Fruit fly (Drosophila melanogaster) whole organism, embryonic: ENCODE results near the gene RabX6.

Experiments used
- Atf3 ChIP-seq: fragments of 200-800 bp; sonication (Bioruptor generic); optimal IDR thresholded peaks from 3 replicates; lab custom pipeline; 2016; ENCODE audit warnings: missing biosample characterization, missing genetic modification characterization
- CG10274 ChIP-seq: fragments of 200-800 bp; sonication (Bioruptor generic); optimal IDR thresholded peaks from 3 replicates; lab custom pipeline; 2017; ENCODE audit warnings: missing biosample characterization, mild to moderate bottlenecking, missing genetic modification characterization
- CG10462 ChIP-seq: fragments of 200-800 bp; sonication (Bioruptor generic); optimal IDR thresholded peaks from 2 replicates; lab custom pipeline; 2016; ENCODE audit warnings: missing biosample characterization, missing genetic modification characterization
- CG10654 ChIP-seq: fragments of 200-800 bp; sonication (Bioruptor generic); optimal IDR thresholded peaks from 2 replicates; lab custom pipeline; 2016; ENCODE audit warnings: missing biosample characterization, missing genetic modification characterization
- CG10979 ChIP-seq: fragments of 200-800 bp; sonication (Bioruptor generic); optimal IDR thresholded peaks from 2 replicates; lab custom pipeline; 2018; ENCODE audit warnings: missing biosample characterization, mild to moderate bottlenecking, missing genetic modification characterization, moderate library complexity
- CG11093 ChIP-seq: fragments of 200-800 bp; sonication (Bioruptor generic); IDR thresholded peaks from 3 replicates; pipeline ENCODE4 v1.3.6; 2022; ENCODE audit warnings: missing biosample characterization, missing genetic modification characterization
- CG11398 ChIP-seq: fragments of 200-800 bp; sonication (Bioruptor generic); optimal IDR thresholded peaks from 2 replicates; lab custom pipeline; 2016; ENCODE audit warnings: missing biosample characterization, missing genetic modification characterization
- CG12155 ChIP-seq: fragments of 200-800 bp; sonication (Bioruptor generic); optimal IDR thresholded peaks from 3 replicates; lab custom pipeline; 2016; ENCODE audit warnings: missing biosample characterization, missing genetic modification characterization
- CG13775 ChIP-seq: fragments of 200-800 bp; sonication (Bioruptor generic); optimal IDR thresholded peaks from 3 replicates; lab custom pipeline; 2017; ENCODE audit warnings: missing biosample characterization, mild to moderate bottlenecking, missing genetic modification characterization
- CG15479 ChIP-seq: fragments of 200-800 bp; sonication (Bioruptor generic); optimal IDR thresholded peaks from 3 replicates; lab custom pipeline; 2019; ENCODE audit warnings: missing biosample characterization, mild to moderate bottlenecking, missing genetic modification characterization, moderate library complexity
- CG1792 ChIP-seq: fragments of 200-800 bp; sonication (Bioruptor generic); optimal IDR thresholded peaks from 2 replicates; lab custom pipeline; 2016; ENCODE audit warnings: missing biosample characterization, missing genetic modification characterization
- CG18476 ChIP-seq: fragments of 200-800 bp; sonication (Bioruptor generic); optimal IDR thresholded peaks from 2 replicates; lab custom pipeline; 2016; ENCODE audit warnings: missing biosample characterization, mild to moderate bottlenecking, missing genetic modification characterization
- CG2199 ChIP-seq: fragments of 200-800 bp; sonication (Bioruptor generic); IDR thresholded peaks from 3 replicates; pipeline ENCODE4 v1.3.6; 2022; ENCODE audit warnings: missing biosample characterization, missing genetic modification characterization
- CG4730 ChIP-seq: fragments of 200-800 bp; sonication (Bioruptor generic); IDR thresholded peaks from 2 replicates; pipeline ENCODE4 v1.3.6; 2022; ENCODE audit warnings: missing biosample characterization, missing genetic modification characterization
- CG6254 ChIP-seq: fragments of 200-800 bp; sonication (Bioruptor generic); optimal IDR thresholded peaks from 3 replicates; lab custom pipeline; 2017; ENCODE audit warnings: mild to moderate bottlenecking, missing biosample characterization, missing genetic modification reagents, missing genetic modification characterization
- CG7786 ChIP-seq: fragments of 200-800 bp; sonication (Bioruptor generic); optimal IDR thresholded peaks from 2 replicates; lab custom pipeline; 2016; ENCODE audit warnings: missing biosample characterization, missing genetic modification characterization
- CG7928 ChIP-seq: fragments of 200-800 bp; sonication (Bioruptor generic); optimal IDR thresholded peaks from 2 replicates; lab custom pipeline; 2017; ENCODE audit warnings: missing biosample characterization, mild to moderate bottlenecking, missing genetic modification characterization
- CG7963 ChIP-seq: fragments of 200-800 bp; sonication (Bioruptor generic); IDR thresholded peaks from 3 replicates; pipeline ENCODE4 v1.3.6; 2022; ENCODE audit warnings: missing biosample characterization, missing genetic modification characterization; ENCODE audit not compliant: partially characterized antibody
- CG8089 ChIP-seq: fragments of 200-800 bp; sonication (Bioruptor generic); optimal IDR thresholded peaks from 3 replicates; lab custom pipeline; 2016; ENCODE audit warnings: missing biosample characterization, missing genetic modification characterization
- CG8924 ChIP-seq: fragments of 200-800 bp; optimal IDR thresholded peaks from 3 replicates; lab custom pipeline; 2019; ENCODE audit warnings: missing biosample characterization, mild to moderate bottlenecking, missing genetic modification characterization, moderate library complexity
- CrebB ChIP-seq: fragments of 200-800 bp; sonication (Bioruptor generic); optimal IDR thresholded peaks from 3 replicates; lab custom pipeline; 2018; ENCODE audit warnings: missing biosample characterization, mild to moderate bottlenecking, missing genetic modification characterization
- Dip2 ChIP-seq: fragments of 200-800 bp; sonication (Bioruptor generic); IDR thresholded peaks from 2 replicates; pipeline ENCODE4 v1.3.6; 2022; ENCODE audit warnings: missing biosample characterization, missing genetic modification characterization
- Dll ChIP-seq: fragments of 200-800 bp; sonication (Bioruptor generic); IDR thresholded peaks from 4 replicates; pipeline ENCODE4 v1.3.6; 2022; ENCODE audit warnings: missing biosample characterization, missing genetic modification characterization; ENCODE audit not compliant: partially characterized antibody
- Dp ChIP-seq: fragments of 200-800 bp; sonication (Bioruptor generic); optimal IDR thresholded peaks from 2 replicates; lab custom pipeline; 2018; ENCODE audit warnings: missing biosample characterization, mild to moderate bottlenecking, missing genetic modification characterization, moderate library complexity
- Hmx ChIP-seq: fragments of 200-800 bp; sonication (Bioruptor generic); optimal IDR thresholded peaks from 2 replicates; lab custom pipeline; 2016; ENCODE audit warnings: missing biosample characterization, missing genetic modification characterization
- Hr78 ChIP-seq, 2 experiments: fragments of 200-800 bp in 1 of 2; fragments of >200 bp in 1 of 2; sonication (Bioruptor generic) in 1 of 2; optimal IDR thresholded peaks; 2 replicates each; lab custom pipeline; 2017 to 2019; ENCODE audit warnings: missing biosample characterization in 2 of 2, missing genetic modification characterization in 2 of 2, mild to moderate bottlenecking in 1 of 2, moderate library complexity in 1 of 2
- Lhr ChIP-seq: fragments of 200-800 bp; sonication (Bioruptor generic); optimal IDR thresholded peaks from 3 replicates; lab custom pipeline; 2017; ENCODE audit warnings: mild to moderate bottlenecking, missing biosample characterization, missing genetic modification reagents, missing genetic modification characterization
- PHDP ChIP-seq: fragments of 200-800 bp; sonication (Bioruptor generic); optimal IDR thresholded peaks from 3 replicates; lab custom pipeline; 2018; ENCODE audit warnings: missing biosample characterization, mild to moderate bottlenecking, missing genetic modification characterization, moderate library complexity
- Ptx1 ChIP-seq: fragments of 200-800 bp; sonication (Bioruptor generic); IDR thresholded peaks from 2 replicates; pipeline ENCODE4 v1.3.6; 2022; ENCODE audit warnings: missing biosample characterization, missing genetic modification characterization
- YL-1 ChIP-seq: fragments of 200-800 bp; sonication (Bioruptor generic); optimal IDR thresholded peaks from 3 replicates; lab custom pipeline; 2017; ENCODE audit warnings: missing biosample characterization, mild to moderate bottlenecking, missing genetic modification characterization
- ash1 ChIP-seq: fragments of 200-800 bp; sonication (Bioruptor generic); optimal IDR thresholded peaks from 2 replicates; lab custom pipeline; 2018; ENCODE audit warnings: missing biosample characterization, mild to moderate bottlenecking, missing genetic modification characterization
- ato ChIP-seq: fragments of 200-800 bp; sonication (Bioruptor generic); IDR thresholded peaks from 2 replicates; pipeline ENCODE4 v1.3.6; 2022; ENCODE audit warnings: missing biosample characterization, missing genetic modification characterization; ENCODE audit not compliant: partially characterized antibody
- bowl ChIP-seq: fragments of 200-800 bp; sonication (Bioruptor generic); IDR thresholded peaks from 2 replicates; pipeline ENCODE4 v1.3.6; 2022; ENCODE audit warnings: missing biosample characterization, missing genetic modification characterization
- caup ChIP-seq: fragments of 200-800 bp; sonication (Bioruptor generic); optimal IDR thresholded peaks from 3 replicates; lab custom pipeline; 2017; ENCODE audit warnings: missing biosample characterization, mild to moderate bottlenecking, missing genetic modification characterization, moderate library complexity; ENCODE audit not compliant: severe bottlenecking
- esg ChIP-seq: fragments of 200-800 bp; sonication (Bioruptor generic); conservative IDR thresholded peaks from 2 replicates; pipeline ENCODE4 v1.3.6; 2022; ENCODE audit warnings: missing biosample characterization, missing genetic modification characterization
- fd64A ChIP-seq: fragments of 200-800 bp; sonication (Bioruptor generic); optimal IDR thresholded peaks from 3 replicates; lab custom pipeline; 2018; ENCODE audit warnings: missing biosample characterization, mild to moderate bottlenecking, missing genetic modification characterization
- fu2 ChIP-seq: fragments of 200-800 bp; sonication (Bioruptor generic); optimal IDR thresholded peaks from 2 replicates; lab custom pipeline; 2016; ENCODE audit warnings: missing biosample characterization, missing genetic modification characterization
- gsb ChIP-seq: fragments of 200-800 bp; sonication (Bioruptor generic); IDR thresholded peaks from 2 replicates; pipeline ENCODE4 v1.3.6; 2022; ENCODE audit warnings: missing biosample characterization, missing genetic modification characterization
- lov ChIP-seq, 2 experiments: fragments of 200-800 bp in 1 of 2; fragments of >200 bp in 1 of 2; sonication (Bioruptor generic) in 1 of 2; IDR thresholded peaks in 1 of 2; optimal IDR thresholded peaks in 1 of 2; 2 replicates in 1 of 2; 3 replicates in 1 of 2; pipeline versions ENCODE4 v1.3.6 to Lab custom; 2017 to 2022; ENCODE audit warnings: missing biosample characterization in 1 of 2, missing genetic modification characterization in 1 of 2
- nmo ChIP-seq: fragments of 200-800 bp; sonication (Bioruptor generic); optimal IDR thresholded peaks from 2 replicates; lab custom pipeline; 2018; ENCODE audit warnings: missing biosample characterization, mild to moderate bottlenecking, missing genetic modification characterization, moderate library complexity
- pita ChIP-seq: fragments of 200-800 bp; sonication (Bioruptor generic); optimal IDR thresholded peaks from 2 replicates; lab custom pipeline; 2017; ENCODE audit warnings: missing biosample characterization, mild to moderate bottlenecking, missing genetic modification characterization
- sc ChIP-seq, 3 experiments: fragments of >200 bp in 2 of 3; fragments of 200-800 bp in 1 of 3; sonication (Bioruptor generic) in 1 of 3; optimal IDR thresholded peaks; 2 replicates in 2 of 3; 3 replicates in 1 of 3; lab custom pipeline; 2017; ENCODE audit warnings: mild to moderate bottlenecking in 1 of 3, missing biosample characterization in 1 of 3, missing genetic modification characterization in 1 of 3, missing genetic modification reagents in 1 of 3
- shn ChIP-seq: fragments of 200-800 bp; sonication (Bioruptor generic); optimal IDR thresholded peaks from 3 replicates; lab custom pipeline; 2016; ENCODE audit warnings: missing biosample characterization, missing genetic modification characterization
- sob ChIP-seq: fragments of 200-800 bp; sonication (Bioruptor generic); IDR thresholded peaks from 2 replicates; pipeline ENCODE4 v1.3.6; 2022; ENCODE audit warnings: missing biosample characterization, missing genetic modification characterization
- trem ChIP-seq: fragments of 200-800 bp; optimal IDR thresholded peaks from 3 replicates; lab custom pipeline; 2019; ENCODE audit warnings: missing biosample characterization, mild to moderate bottlenecking, missing genetic modification characterization, moderate library complexity
- trh ChIP-seq: fragments of 200-800 bp; sonication (Bioruptor generic); optimal IDR thresholded peaks from 2 replicates; lab custom pipeline; 2016; ENCODE audit warnings: missing biosample characterization, missing genetic modification characterization
- unc-4 ChIP-seq: fragments of 200-800 bp; sonication (Bioruptor generic); IDR thresholded peaks from 2 replicates; pipeline ENCODE4 v1.3.6; 2022; ENCODE audit warnings: missing biosample characterization, missing genetic modification characterization; ENCODE audit not compliant: partially characterized antibody
- wor ChIP-seq: fragments of 200-800 bp; sonication (Bioruptor generic); IDR thresholded peaks from 2 replicates; pipeline ENCODE4 v1.3.6; 2022; ENCODE audit warnings: missing biosample characterization, missing genetic modification characterization

Gene RabX6

DNA sequence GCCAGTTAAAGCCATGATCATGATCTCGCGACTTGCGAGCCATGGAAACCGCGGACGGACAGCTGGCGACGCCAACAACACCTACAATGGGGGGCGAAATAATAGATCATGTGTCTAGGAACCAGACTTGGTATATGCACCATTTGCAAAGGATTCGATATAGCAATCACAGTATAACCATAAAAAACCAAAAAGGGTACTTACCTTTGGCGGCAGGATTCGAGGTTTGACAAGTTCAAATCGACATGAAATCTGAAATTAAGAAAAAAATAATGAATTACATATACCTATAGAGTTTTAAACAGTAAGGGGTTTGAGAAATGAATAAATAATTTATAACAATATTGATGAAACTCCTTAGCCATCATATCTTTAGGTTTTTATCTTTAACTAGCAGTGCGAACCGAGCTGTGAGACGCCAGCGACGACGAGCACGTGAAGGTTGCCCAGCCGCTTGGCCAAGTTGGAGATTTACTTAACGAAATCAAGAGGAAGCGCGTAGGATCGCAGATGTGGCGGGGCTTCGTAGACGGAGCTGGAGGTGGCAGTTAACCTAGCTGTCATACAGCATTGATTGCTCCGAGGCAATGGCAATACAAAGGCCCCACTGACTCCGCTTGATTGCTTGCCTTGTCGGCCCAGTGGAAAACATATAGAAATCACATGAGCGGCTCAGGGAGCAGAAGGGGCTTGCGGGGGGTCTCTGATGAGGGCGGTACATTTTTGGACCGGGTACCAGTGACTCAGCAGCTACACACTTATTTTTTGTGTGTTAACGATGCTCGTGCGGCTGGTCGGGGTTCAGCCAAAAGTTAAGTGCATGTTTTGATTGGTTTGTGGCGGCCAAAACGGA lies 43.8 kb downstream of the RabX6 start (continued):
- TF ChIP-seq CrebB (tag; lab: Kevin White, UChicago) (no peak), Ptx1 (GFP tag; lab: Robert Waterston, UW) (peak; percentile 31; the same call in 1 of the 2 replicates), fd64A (GFP tag; lab: Kevin White, UChicago) (no peak), fu2 (GFP tag; lab: Kevin White, UChicago) (no peak), Hmx (GFP tag; lab: Kevin White, UChicago) (no peak), trh (GFP tag; lab: Kevin White, UChicago) (no peak), CG13775 (GFP tag; lab: Kevin White, UChicago) (no peak), bowl (no peak), sob (GFP tag; lab: Robert Waterston, UW) (no peak), CG11093 (GFP tag; lab: Robert Waterston, UW) (no peak), Dll (no peak), unc-4 (no peak), CG12155 (no peak), esg (GFP tag; lab: Robert Waterston, UW) (peak; percentile 20; the same call in 1 of the 2 replicates), nmo (GFP tag; lab: Kevin White, UChicago) (peak; percentile 36), CG10274 (no peak), caup (GFP tag; lab: Kevin White, UChicago) (no peak), CG11398 (GFP tag; lab: Kevin White, UChicago) (no peak), CG10654 (GFP tag; lab: Kevin White, UChicago) (no peak), shn (GFP tag; lab: Kevin White, UChicago) (no peak), Dp (GFP tag; lab: Kevin White, UChicago) (no peak), CG6254 (no peak), Atf3 (GFP tag; lab: Kevin White, UChicago) (no peak), wor (GFP tag; lab: Robert Waterston, UW) (no peak), CG10979 (tag; lab: Kevin White, UChicago) (peak; percentile 42), ash1 (no peak), CG2199 (GFP tag; lab: Robert Waterston, UW) (no peak), Lhr (GFP tag; lab: Kevin White, UChicago) (no peak), Dip2 (GFP tag; lab: Robert Waterston, UW) (no peak), CG8089 (GFP tag; lab: Kevin White, UChicago) (no peak), CG4730 (GFP tag; lab: Robert Waterston, UW) (no peak), CG1792 (GFP tag; lab: Kevin White, UChicago) (no peak), CG7928 (GFP tag; lab: Kevin White, UChicago) (no peak), CG15479 (no peak), YL-1 (GFP tag; lab: Kevin White, UChicago) (no peak), CG18476 (GFP tag; lab: Kevin White, UChicago) (no peak), Hr78 (GFP tag; optimal IDR thresholded peaks at IDR 0.05; lab: Kevin White, UChicago) (peak in 1 of 2 experiments; percentile 14), CG7963 (no peak), ato (GFP tag; lab: Robert Waterston, UW) (no peak), CG10462 (no peak), pita (GFP tag; lab: Kevin White, UChicago) (no peak), gsb (no peak), lov (optimal IDR thresholded peaks at IDR 0.05; lab: Kevin White, UChicago) (no peak), lov (GFP tag; IDR thresholded peaks at IDR 0.05; lab: Robert Waterston, UW) (no peak), PHDP (peak; percentile 3), CG7786 (GFP tag; lab: Kevin White, UChicago) (no peak), sc (optimal IDR thresholded peaks at IDR 0.05; lab: Kevin White, UChicago) (no peak), sc (GFP tag; optimal IDR thresholded peaks at IDR 0.05; lab: Kevin White, UChicago) (no peak), trem (tag; lab: Kevin White, UChicago) (no peak), CG8924 (tag; lab: Kevin White, UChicago) (peak; percentile 21)
